Worm (Caenorhabditis elegans): ENCODE results near the gene C03B1.10.

The C03B1.10 gene

DNA sequence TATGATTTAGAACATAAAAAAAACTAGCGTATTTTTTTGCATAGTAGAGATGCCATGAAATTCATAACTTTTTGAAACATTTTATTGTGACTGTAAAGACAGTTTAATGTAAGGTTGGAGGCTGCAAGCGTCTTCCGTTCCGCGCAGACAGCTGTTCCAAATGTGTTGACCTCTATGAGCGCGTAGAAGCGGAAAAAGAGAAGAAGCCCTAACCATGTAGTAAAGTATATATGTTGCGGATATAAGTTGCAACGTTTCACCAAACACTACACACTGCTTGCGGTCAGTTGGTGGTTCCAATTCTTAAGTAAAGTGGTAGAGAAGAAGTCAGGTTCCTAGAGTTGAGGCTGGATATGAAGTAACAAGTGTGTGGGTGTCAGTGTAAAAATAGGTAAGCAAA, 31.0 kb upstream of the C03B1.10 start:
- TF ChIP-seq hlh-1 (tag; optimal IDR thresholded peaks at IDR 0.05) (peak; percentile 99), nhr-76 (tag; optimal IDR thresholded peaks at IDR 0.05) (no peak)

DNA sequence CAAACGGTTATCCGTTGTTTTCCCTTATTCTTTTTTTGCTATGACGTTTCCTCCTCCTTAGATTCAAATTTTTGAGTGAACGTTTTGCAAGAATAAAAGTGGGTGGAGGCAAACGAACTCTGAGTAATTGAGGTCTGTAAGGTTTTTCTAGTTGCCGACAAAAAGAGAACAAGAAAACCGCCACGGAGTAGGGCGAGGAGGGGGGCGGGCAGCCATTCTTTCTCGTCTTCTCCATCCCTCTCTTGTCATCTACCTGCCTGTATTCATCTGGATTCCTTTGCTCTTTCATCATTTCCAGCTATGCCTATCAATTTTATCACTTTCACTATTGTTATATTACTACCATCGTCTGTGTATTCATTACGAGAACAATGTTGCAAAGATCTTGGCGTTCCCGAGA, 27.5 kb upstream of the C03B1.10 start, which contains the start of gene igdb-3:
Gene igdb-3, plus strand, starts transcription at position 301 of the 400 bp plus-strand sequence.
- TF ChIP-seq snpc-4 (tag; optimal IDR thresholded peaks at IDR 0.05) (no peak), lsy-2 (tag; optimal IDR thresholded peaks at IDR 0.05) (no peak), ham-2 (GFP tag; optimal IDR thresholded peaks at IDR 0.05) (no peak), unc-39 (tag; optimal IDR thresholded peaks at IDR 0.05) (no peak), mls-2 (tag; optimal IDR thresholded peaks at IDR 0.05) (no peak), tbx-8 (GFP tag; optimal IDR thresholded peaks at IDR 0.05) (no peak)

DNA sequence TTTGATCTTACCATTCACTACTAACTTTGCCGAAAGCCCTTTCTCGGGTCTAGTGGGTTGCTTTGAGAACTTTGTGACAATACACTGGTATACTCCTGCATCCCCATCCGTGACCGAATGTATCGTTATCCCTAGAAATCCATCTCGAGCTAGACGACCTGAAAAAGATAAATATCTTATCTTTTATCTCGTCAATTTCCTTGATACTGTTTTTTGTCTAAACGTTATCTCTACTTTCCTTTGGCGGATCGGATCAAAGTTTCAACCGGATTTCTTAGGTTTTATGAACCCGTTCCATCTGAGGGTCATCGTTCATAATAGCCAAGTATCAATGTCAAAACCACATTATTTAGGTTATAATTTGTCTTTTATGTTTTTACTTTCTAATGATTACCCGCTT, 26.9 kb upstream of the C03B1.10 start:
- TF ChIP-seq M03D4.4 (tag; optimal IDR thresholded peaks at IDR 0.05): no peak
- TF ChIP-seq elt-1 (tag; optimal IDR thresholded peaks at IDR 0.05; ENCODE audit: borderline replicate concordance, insufficient read depth): peak; percentile 90

DNA sequence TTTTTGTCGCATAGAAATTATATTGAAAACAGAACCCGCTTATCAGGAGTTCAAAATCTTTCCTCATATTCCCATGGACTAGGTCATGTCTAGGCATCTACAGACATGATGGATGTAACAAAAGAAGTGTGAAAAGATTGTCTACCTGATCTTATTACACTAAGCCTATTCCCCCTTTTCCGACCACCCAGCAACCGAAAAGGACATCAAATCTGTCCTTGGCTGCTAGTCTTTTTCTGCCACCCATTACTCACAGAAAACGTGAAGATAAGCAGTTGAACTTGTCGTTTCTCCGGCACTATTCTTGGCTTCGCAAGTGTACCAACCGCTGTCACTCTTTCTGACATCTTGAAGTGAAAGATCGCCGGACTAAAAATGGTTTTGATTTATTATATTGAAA, 25.3 kb upstream of the C03B1.10 start:
- TF ChIP-seq ham-2 (GFP tag; optimal IDR thresholded peaks at IDR 0.05): peak; percentile 19
- no peak for TF ChIP-seq lsy-2 (tag; optimal IDR thresholded peaks at IDR 0.05)
- peak; percentile 24 for TF ChIP-seq elt-1 (tag; optimal IDR thresholded peaks at IDR 0.05; ENCODE audit: borderline replicate concordance, insufficient read depth)
- TF ChIP-seq mls-2 (tag; optimal IDR thresholded peaks at IDR 0.05): no peak

DNA sequence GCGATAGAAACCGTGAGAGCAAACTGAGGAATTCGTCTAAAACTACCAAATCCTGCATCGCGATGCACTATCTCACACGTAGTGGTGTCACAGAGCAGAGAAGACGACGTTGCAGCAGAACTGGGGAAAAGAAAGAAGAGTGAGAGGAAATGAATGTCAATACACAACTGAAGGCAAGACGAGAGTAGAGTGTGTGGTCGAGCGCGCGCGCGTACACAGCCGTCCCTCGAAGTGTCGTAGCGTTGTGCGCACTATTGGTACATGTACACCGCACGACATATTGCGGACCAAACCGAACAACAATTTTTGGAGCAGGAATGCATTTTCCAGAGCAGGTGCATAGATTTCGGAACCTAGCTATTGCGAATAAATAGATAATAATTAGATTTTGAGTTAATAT, 20.7 kb upstream of the C03B1.10 start:
- TF ChIP-seq ztf-11 (tag; optimal IDR thresholded peaks at IDR 0.05): peak; percentile 20
- TF ChIP-seq drap-1 (GFP tag; optimal IDR thresholded peaks at IDR 0.05): peak; percentile 65
- TF ChIP-seq mep-1 (tag; optimal IDR thresholded peaks at IDR 0.05): peak; percentile 62
- TF ChIP-seq ces-1 (GFP tag; optimal IDR thresholded peaks at IDR 0.05): peak; percentile 44
- no peak for TF ChIP-seq nhr-76 (tag; optimal IDR thresholded peaks at IDR 0.05)
- peak; percentile 47 for TF ChIP-seq ham-2 (GFP tag; optimal IDR thresholded peaks at IDR 0.05)
- peak; percentile 56 for TF ChIP-seq mls-2 (tag; optimal IDR thresholded peaks at IDR 0.05)
- TF ChIP-seq unc-120 (tag; optimal IDR thresholded peaks at IDR 0.05; ENCODE audit: poor library complexity, severe bottlenecking): peak; percentile 36
- TF ChIP-seq pha-4 (tag; optimal IDR thresholded peaks at IDR 0.05): peak; percentile 91
- TF ChIP-seq lin-13 (tag; optimal IDR thresholded peaks at IDR 0.05): peak; percentile 71
- TF ChIP-seq cnd-1 (tag; optimal IDR thresholded peaks at IDR 0.05): peak; percentile 15
- TF ChIP-seq sptf-1 (tag; optimal IDR thresholded peaks at IDR 0.05): peak; percentile 54
- TF ChIP-seq lsy-2 (tag; optimal IDR thresholded peaks at IDR 0.05): peak; percentile 11
- TF ChIP-seq ceh-83 (GFP tag; optimal IDR thresholded peaks at IDR 0.05): no peak
- TF ChIP-seq mab-5 (tag; optimal IDR thresholded peaks at IDR 0.05): no peak
- TF ChIP-seq blmp-1 (tag; optimal IDR thresholded peaks at IDR 0.05): no peak
- peak; percentile 56 for TF ChIP-seq hlh-1 (tag; optimal IDR thresholded peaks at IDR 0.05)
- peak; percentile 44 for TF ChIP-seq nhr-237 (tag; optimal IDR thresholded peaks at IDR 0.05)

DNA sequence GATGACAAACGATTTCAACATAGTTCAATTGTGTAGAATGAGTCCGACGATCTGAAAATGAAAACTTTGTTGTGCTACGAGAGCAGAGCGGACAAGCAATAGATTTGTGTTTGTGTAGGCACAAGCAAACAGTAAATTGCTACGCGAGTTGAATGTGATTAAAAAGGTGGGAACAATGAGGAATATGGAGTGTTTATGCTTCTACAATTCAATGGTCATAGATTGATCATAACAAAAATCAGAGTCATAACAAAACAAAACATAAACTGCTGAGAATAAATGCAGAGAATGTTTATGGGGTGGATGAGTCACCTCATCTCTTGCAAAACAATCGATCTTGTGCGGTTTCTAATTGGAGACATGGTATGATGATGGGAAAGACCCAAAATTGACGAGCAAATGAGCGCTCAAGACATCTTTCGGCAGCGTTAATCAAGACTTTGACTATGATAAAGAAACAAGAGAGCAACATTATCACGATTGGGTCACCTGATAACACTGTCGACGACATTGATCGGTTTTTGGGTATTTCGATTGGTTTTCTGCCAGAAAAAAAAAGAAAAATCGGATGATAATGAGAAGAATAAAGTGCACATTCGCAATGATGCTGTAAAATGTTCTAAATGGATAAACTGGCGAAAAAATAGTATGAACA, 20.1 kb upstream of the C03B1.10 start, which contains the start of gene lmp-1:
Gene lmp-1, minus strand, starts transcription at position 51 of the 655 bp plus-strand sequence.
- no peak for TF ChIP-seq lin-13 (tag; optimal IDR thresholded peaks at IDR 0.05)
- TF ChIP-seq nhr-28 (tag; optimal IDR thresholded peaks at IDR 0.05): no peak
- TF ChIP-seq ces-1 (GFP tag; optimal IDR thresholded peaks at IDR 0.05): no peak
- TF ChIP-seq nhr-12 (tag; optimal IDR thresholded peaks at IDR 0.05): no peak
- TF ChIP-seq ceh-43 (GFP tag; optimal IDR thresholded peaks at IDR 0.05): no peak
- TF ChIP-seq mab-5 (tag; optimal IDR thresholded peaks at IDR 0.05): no peak

DNA sequence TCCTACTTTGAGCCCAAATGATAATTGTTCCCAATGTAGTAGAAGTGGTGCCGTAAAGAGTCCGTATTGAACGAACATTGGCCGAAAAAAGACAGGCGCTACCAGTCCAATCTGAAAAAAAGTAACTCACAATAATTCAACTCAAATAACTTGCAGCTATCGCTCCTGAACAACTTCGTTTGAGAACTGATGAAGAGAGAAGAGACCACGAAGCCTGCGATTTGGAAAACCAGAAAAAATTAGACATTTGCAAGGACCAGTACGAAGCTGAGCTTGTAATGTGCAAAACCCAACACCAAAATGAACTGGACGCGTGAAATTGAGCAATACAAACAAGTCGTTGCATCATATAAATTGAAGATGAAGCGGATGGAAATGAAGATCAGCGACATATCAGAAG, 16.8 kb upstream of the C03B1.10 start, which contains the start of gene C03B1.1:
Gene C03B1.1, plus strand, starts transcription at position 301 of the 400 bp plus-strand sequence.
- TF ChIP-seq ztf-11 (tag; optimal IDR thresholded peaks at IDR 0.05) (no peak), nhr-2 (tag; optimal IDR thresholded peaks at IDR 0.05) (no peak), lin-32 (GFP tag; optimal IDR thresholded peaks at IDR 0.05) (no peak), hlh-1 (tag; optimal IDR thresholded peaks at IDR 0.05) (no peak), drap-1 (GFP tag; optimal IDR thresholded peaks at IDR 0.05) (no peak), tbx-8 (GFP tag; optimal IDR thresholded peaks at IDR 0.05) (no peak), pha-4 (tag; optimal IDR thresholded peaks at IDR 0.05) (no peak), nhr-28 (tag; optimal IDR thresholded peaks at IDR 0.05) (no peak), mls-2 (tag; optimal IDR thresholded peaks at IDR 0.05) (no peak), zip-8 (tag; optimal IDR thresholded peaks at IDR 0.05) (no peak), ces-1 (GFP tag; optimal IDR thresholded peaks at IDR 0.05) (no peak), mep-1 (tag; optimal IDR thresholded peaks at IDR 0.05) (no peak), sem-2 (GFP tag; optimal IDR thresholded peaks at IDR 0.05) (no peak), blmp-1 (tag; optimal IDR thresholded peaks at IDR 0.05) (no peak)
